Fruit fly (Drosophila melanogaster) whole organism, pupa: ENCODE data around the gene CG15743.

Source experiments
- CG13204 ChIP-seq: fragments of 200-800 bp; sonication (Bioruptor generic); optimal IDR thresholded peaks from 2 replicates; lab custom pipeline; 2018; ENCODE audit warnings: missing biosample characterization, mild to moderate bottlenecking, missing genetic modification characterization, moderate library complexity
- CG14655 ChIP-seq: fragments of 200-800 bp; sonication (Bioruptor generic); optimal IDR thresholded peaks from 3 replicates; lab custom pipeline; 2017; ENCODE audit warnings: mild to moderate bottlenecking, missing biosample characterization, missing genetic modification reagents, missing genetic modification characterization
- Pif1B ChIP-seq: fragments of 200-800 bp; sonication (Bioruptor generic); optimal IDR thresholded peaks from 3 replicates; lab custom pipeline; 2016; ENCODE audit warnings: missing biosample characterization, missing genetic modification characterization
- gl ChIP-seq: fragments of 200-800 bp; sonication (Bioruptor generic); optimal IDR thresholded peaks from 2 replicates; lab custom pipeline; 2018; ENCODE audit warnings: missing biosample characterization, mild to moderate bottlenecking, missing genetic modification characterization

- TF ChIP-seq Pif1B (GFP tag; lab: Kevin White, UChicago) (peak; percentile 40), CG13204 (GFP tag; lab: Kevin White, UChicago) (no peak), gl (tag; lab: Kevin White, UChicago) (no peak), CG14655 (GFP tag; lab: Kevin White, UChicago) (peak; percentile 81)
These were observed 47.1 kb upstream of the CG15743 start for dm6 chrX:13238294-13238917.
